Worm (Caenorhabditis elegans) whole organism, mixed stage, embryonic: Measurements from ENCODE around the gene B0304.4.

Experiments used
- M03D4.4 ChIP-seq: sonication (generic microtip); optimal IDR thresholded peaks from 2 replicates; lab custom pipeline; 2017; ENCODE audit warnings: mild to moderate bottlenecking, missing genetic modification characterization, missing compliant biosample characterization
- bed-3 ChIP-seq: fragments of 200-800 bp; sonication (Bioruptor generic); optimal IDR thresholded peaks from 3 replicates; lab custom pipeline; 2018; ENCODE audit warnings: mild to moderate bottlenecking, missing genetic modification characterization, moderate library complexity, missing compliant biosample characterization
- blmp-1 ChIP-seq: fragments of 150-350 bp; optimal IDR thresholded peaks from 2 replicates; lab custom pipeline; 2014; ENCODE audit warnings: missing biosample characterization, missing genetic modification characterization
- ceh-39 ChIP-seq: fragments of 150-350 bp; optimal IDR thresholded peaks from 2 replicates; lab custom pipeline; 2014; ENCODE audit warnings: missing biosample characterization, missing genetic modification characterization
- ceh-43 ChIP-seq: fragments of 200-800 bp; sonication (Bioruptor generic); optimal IDR thresholded peaks from 2 replicates; lab custom pipeline; 2018; ENCODE audit warnings: mild to moderate bottlenecking, missing genetic modification characterization, moderate library complexity, missing compliant biosample characterization
- ces-1 ChIP-seq: fragments of 150-350 bp; optimal IDR thresholded peaks from 2 replicates; lab custom pipeline; 2014; ENCODE audit warnings: missing biosample characterization, missing genetic modification reagents, missing genetic modification characterization
- cnd-1 ChIP-seq: fragments of 200-800 bp; sonication (Bioruptor generic); optimal IDR thresholded peaks from 2 replicates; lab custom pipeline; 2018; ENCODE audit warnings: mild to moderate bottlenecking, missing genetic modification characterization, missing compliant biosample characterization
- drap-1 ChIP-seq: fragments of 200-800 bp; sonication (Bioruptor generic); optimal IDR thresholded peaks from 3 replicates; lab custom pipeline; 2018; ENCODE audit warnings: mild to moderate bottlenecking, missing genetic modification characterization, missing compliant biosample characterization
- elt-3 ChIP-seq: fragments of 150-350 bp; optimal IDR thresholded peaks from 2 replicates; lab custom pipeline; 2014; ENCODE audit warnings: missing biosample characterization, missing genetic modification characterization
- ham-2 ChIP-seq: fragments of 200-800 bp; sonication (Bioruptor generic); optimal IDR thresholded peaks from 2 replicates; lab custom pipeline; 2018; ENCODE audit warnings: mild to moderate bottlenecking, missing genetic modification characterization, missing compliant biosample characterization
- hlh-1 ChIP-seq: fragments of 150-350 bp; optimal IDR thresholded peaks from 2 replicates; lab custom pipeline; 2014; ENCODE audit warnings: missing biosample characterization, missing genetic modification reagents, missing genetic modification characterization
- lin-13 ChIP-seq: fragments of 150-350 bp; optimal IDR thresholded peaks from 2 replicates; lab custom pipeline; 2014; ENCODE audit warnings: missing biosample characterization, missing genetic modification characterization
- lin-32 ChIP-seq: fragments of 200-800 bp; sonication (Bioruptor generic); optimal IDR thresholded peaks from 2 replicates; lab custom pipeline; 2018; ENCODE audit warnings: mild to moderate bottlenecking, missing genetic modification characterization, missing compliant biosample characterization
- lsy-2 ChIP-seq: fragments of 150-350 bp; optimal IDR thresholded peaks from 2 replicates; lab custom pipeline; 2014; ENCODE audit warnings: missing biosample characterization, missing genetic modification characterization
- mab-5 ChIP-seq: fragments of 150-350 bp; optimal IDR thresholded peaks from 2 replicates; lab custom pipeline; 2014; ENCODE audit warnings: missing biosample characterization, missing genetic modification characterization
- mep-1 ChIP-seq: fragments of 150-350 bp; optimal IDR thresholded peaks from 2 replicates; lab custom pipeline; 2017; ENCODE audit warnings: missing biosample characterization, missing genetic modification reagents, missing genetic modification characterization, inconsistent platforms
- nhr-12 ChIP-seq: fragments of 150-350 bp; optimal IDR thresholded peaks from 2 replicates; lab custom pipeline; 2014; ENCODE audit warnings: missing biosample characterization, missing genetic modification characterization
- nhr-2 ChIP-seq: fragments of 150-350 bp; optimal IDR thresholded peaks from 2 replicates; lab custom pipeline; 2014; ENCODE audit warnings: missing biosample characterization, missing genetic modification characterization
- nhr-237 ChIP-seq: fragments of 150-350 bp; optimal IDR thresholded peaks from 2 replicates; lab custom pipeline; 2014; ENCODE audit warnings: missing biosample characterization, missing genetic modification characterization
- nhr-28 ChIP-seq: fragments of 150-350 bp; optimal IDR thresholded peaks from 2 replicates; lab custom pipeline; 2014; ENCODE audit warnings: missing biosample characterization, missing genetic modification characterization
- nhr-76 ChIP-seq: sonication (generic microtip); optimal IDR thresholded peaks from 2 replicates; lab custom pipeline; 2017; ENCODE audit warnings: missing biosample characterization, missing genetic modification characterization
- pha-4 ChIP-seq: fragments of 150-350 bp; optimal IDR thresholded peaks from 2 replicates; lab custom pipeline; 2018; ENCODE audit warnings: missing biosample characterization, missing genetic modification reagents, missing genetic modification characterization
- sem-2 ChIP-seq: fragments of 200-800 bp; sonication (Bioruptor generic); optimal IDR thresholded peaks from 2 replicates; lab custom pipeline; 2018; ENCODE audit warnings: mild to moderate bottlenecking, missing genetic modification characterization, missing compliant biosample characterization
- snpc-4 ChIP-seq: fragments of 150-350 bp; optimal IDR thresholded peaks from 2 replicates; lab custom pipeline; 2014; ENCODE audit warnings: missing biosample characterization, missing genetic modification characterization
- sptf-1 ChIP-seq: sonication (generic microtip); optimal IDR thresholded peaks from 2 replicates; lab custom pipeline; 2017; ENCODE audit warnings: mild to moderate bottlenecking, missing genetic modification characterization, moderate library complexity, missing compliant biosample characterization
- tbx-8 ChIP-seq: fragments of 200-800 bp; sonication (Bioruptor generic); optimal IDR thresholded peaks from 2 replicates; lab custom pipeline; 2018; ENCODE audit warnings: mild to moderate bottlenecking, missing genetic modification characterization, moderate library complexity, missing compliant biosample characterization
- unc-120 ChIP-seq: sonication (generic microtip); optimal IDR thresholded peaks from 2 replicates; lab custom pipeline; 2017; ENCODE audit warnings: missing genetic modification characterization, missing compliant biosample characterization; ENCODE audit not compliant: poor library complexity, severe bottlenecking
- unc-39 ChIP-seq: fragments of 150-350 bp; optimal IDR thresholded peaks from 2 replicates; lab custom pipeline; 2014; ENCODE audit warnings: missing biosample characterization, missing genetic modification characterization
- unc-62 ChIP-seq: fragments of 150-350 bp; optimal IDR thresholded peaks from 2 replicates; lab custom pipeline; 2014; ENCODE audit warnings: missing biosample characterization, missing genetic modification reagents, missing genetic modification characterization
- zip-8 ChIP-seq: fragments of 150-350 bp; optimal IDR thresholded peaks from 2 replicates; lab custom pipeline; 2014; ENCODE audit warnings: missing biosample characterization, missing genetic modification characterization

B0304.4 gene

ce11 chrII:4510684-4511083, 12.3 kb downstream of the B0304.4 start:
- TF ChIP-seq lin-32 (GFP tag; lab: Kevin White, UChicago) (no peak), blmp-1 (tag; lab: Kevin White, UChicago) (peak; percentile 66)

- no peak for TF ChIP-seq snpc-4 (tag; lab: Kevin White, UChicago)
- no peak for TF ChIP-seq elt-3
- TF ChIP-seq lin-32 (GFP tag; lab: Kevin White, UChicago) = no peak
Measured at ce11 chrII:4507669-4508068, 15.4 kb downstream of the B0304.4 start.

- TF ChIP-seq lsy-2 (tag; lab: Kevin White, UChicago) (peak; percentile 17), ceh-43 (GFP tag; lab: Kevin White, UChicago) (no peak), unc-120 (peak; percentile 65), lin-13 (no peak), zip-8 (tag; lab: Kevin White, UChicago) (no peak), nhr-237 (no peak), sem-2 (GFP tag; lab: Kevin White, UChicago) (no peak), ceh-39 (tag; lab: Kevin White, UChicago) (no peak), snpc-4 (tag; lab: Kevin White, UChicago) (no peak), nhr-28 (tag; lab: Kevin White, UChicago) (no peak), lin-32 (GFP tag; lab: Kevin White, UChicago) (no peak), tbx-8 (no peak), mep-1 (no peak), elt-3 (no peak), hlh-1 (tag; lab: Kevin White, UChicago) (peak; percentile 86), drap-1 (GFP tag; lab: Kevin White, UChicago) (no peak), ham-2 (no peak), M03D4.4 (tag; lab: Kevin White, UChicago) (no peak), unc-39 (tag; lab: Kevin White, UChicago) (no peak), ces-1 (GFP tag; lab: Kevin White, UChicago) (peak; percentile 85), unc-62 (GFP tag; lab: Kevin White, UChicago) (no peak), sptf-1 (tag; lab: Kevin White, UChicago) (no peak), nhr-12 (tag; lab: Kevin White, UChicago) (no peak), bed-3 (GFP tag; lab: Kevin White, UChicago) (no peak), pha-4 (tag; lab: Kevin White, UChicago) (no peak), mab-5 (tag; lab: Kevin White, UChicago) (no peak)
Measured at ce11 chrII:4506552-4507291, 16.3 kb downstream of the B0304.4 start.

- TF ChIP-seq drap-1 (GFP tag; lab: Kevin White, UChicago) = no peak
- no peak for TF ChIP-seq nhr-2 (tag; lab: Kevin White, UChicago)
- no peak for TF ChIP-seq zip-8 (tag; lab: Kevin White, UChicago)
- TF ChIP-seq tbx-8 = no peak
- TF ChIP-seq lin-32 (GFP tag; lab: Kevin White, UChicago) = no peak
- no peak for TF ChIP-seq nhr-28 (tag; lab: Kevin White, UChicago)
- TF ChIP-seq M03D4.4 (tag; lab: Kevin White, UChicago) = no peak
Measured at ce11 chrII:4505097-4505626, 17.9 kb downstream of the B0304.4 start, which contains the start of gene camt-1. Gene camt-1 (minus strand): TSS chrII:4505147.

- no peak for TF ChIP-seq cnd-1 (tag; lab: Kevin White, UChicago)
- TF ChIP-seq zip-8 (tag; lab: Kevin White, UChicago) = no peak
Measured at ce11 chrII:4495844-4496243, 27.2 kb downstream of the B0304.4 start.

ce11 chrII:4494532-4494931, 28.5 kb downstream of the B0304.4 start:
- TF ChIP-seq nhr-76 (tag; lab: Kevin White, UChicago) = no peak
- TF ChIP-seq unc-39 (tag; lab: Kevin White, UChicago) = no peak
- peak; percentile 87 for TF ChIP-seq hlh-1 (tag; lab: Kevin White, UChicago)
- no peak for TF ChIP-seq nhr-28 (tag; lab: Kevin White, UChicago)
- TF ChIP-seq ceh-43 (GFP tag; lab: Kevin White, UChicago) = no peak
- TF ChIP-seq, all 35 proteins: peak for 1
